Worm (Caenorhabditis elegans) whole organism, L3 larva: ENCODE data around the gene mrpl-40.

ENCODE experiments used
- ama-1 ChIP-seq: fragments of 150-350 bp; optimal IDR thresholded peaks from 2 replicates; lab custom pipeline; 2018
- ceh-16 ChIP-seq: sonication (generic microtip); optimal IDR thresholded peaks from 2 replicates; lab custom pipeline; 2017; ENCODE audit warnings: missing biosample characterization, missing genetic modification characterization
- ceh-28 ChIP-seq: fragments of 150-350 bp; optimal IDR thresholded peaks from 2 replicates; lab custom pipeline; 2014; ENCODE audit warnings: missing biosample characterization, missing genetic modification reagents, missing genetic modification characterization
- ceh-82 ChIP-seq: fragments of 150-350 bp; optimal IDR thresholded peaks from 2 replicates; lab custom pipeline; 2014; ENCODE audit warnings: missing biosample characterization, missing genetic modification characterization
- ceh-9 ChIP-seq: sonication (generic microtip); optimal IDR thresholded peaks from 2 replicates; lab custom pipeline; 2018; ENCODE audit warnings: missing biosample characterization, missing genetic modification characterization
- daf-12 ChIP-seq: fragments of 150-350 bp; optimal IDR thresholded peaks from 2 replicates; lab custom pipeline; 2014; ENCODE audit warnings: missing biosample characterization, missing genetic modification reagents, missing genetic modification characterization
- egl-27 ChIP-seq: sonication (generic microtip); optimal IDR thresholded peaks from 4 replicates; lab custom pipeline; 2017; ENCODE audit warnings: missing biosample characterization, missing genetic modification reagents, missing genetic modification characterization
- elt-2 ChIP-seq: sonication (generic microtip); optimal IDR thresholded peaks from 2 replicates; lab custom pipeline; 2016; ENCODE audit warnings: missing genetic modification reagents, mild to moderate bottlenecking, missing genetic modification characterization, missing compliant biosample characterization
- elt-3 ChIP-seq, 3 experiments: fragments of 150-350 bp in 1 of 3; sonication (generic microtip) in 2 of 3; optimal IDR thresholded peaks; 2 replicates in 2 of 3; 4 replicates in 1 of 3; lab custom pipeline; 2014 to 2017; ENCODE audit warnings: missing biosample characterization in 3 of 3, missing genetic modification characterization in 3 of 3
- fkh-10 ChIP-seq: sonication (generic microtip); optimal IDR thresholded peaks from 2 replicates; lab custom pipeline; 2017; ENCODE audit warnings: missing biosample characterization, missing genetic modification reagents, missing genetic modification characterization
- hmg-11 ChIP-seq: sonication (generic microtip); optimal IDR thresholded peaks from 2 replicates; lab custom pipeline; 2016; ENCODE audit warnings: missing genetic modification characterization, missing compliant biosample characterization
- jun-1 ChIP-seq: fragments of 150-350 bp; optimal IDR thresholded peaks from 2 replicates; lab custom pipeline; 2014; ENCODE audit warnings: missing biosample characterization, missing genetic modification reagents, missing genetic modification characterization
- lin-15B ChIP-seq: fragments of 150-350 bp; optimal IDR thresholded peaks from 2 replicates; lab custom pipeline; 2014; ENCODE audit warnings: missing biosample characterization, missing genetic modification characterization
- lin-39 ChIP-seq: fragments of 150-350 bp; optimal IDR thresholded peaks from 2 replicates; lab custom pipeline; 2018; ENCODE audit warnings: missing biosample characterization, missing genetic modification reagents, missing genetic modification characterization
- lsy-12 ChIP-seq: sonication (generic microtip); optimal IDR thresholded peaks from 2 replicates; lab custom pipeline; 2016; ENCODE audit warnings: mild to moderate bottlenecking, missing genetic modification characterization, missing compliant biosample characterization
- mdl-1 ChIP-seq: fragments of 150-350 bp; optimal IDR thresholded peaks from 2 replicates; lab custom pipeline; 2014; ENCODE audit warnings: missing biosample characterization, missing genetic modification characterization
- nhr-11 ChIP-seq: fragments of 150-350 bp; optimal IDR thresholded peaks from 2 replicates; lab custom pipeline; 2014; ENCODE audit warnings: missing biosample characterization, missing genetic modification characterization
- nhr-12 ChIP-seq: fragments of 150-350 bp; optimal IDR thresholded peaks from 2 replicates; lab custom pipeline; 2014; ENCODE audit warnings: missing biosample characterization, missing genetic modification characterization
- nhr-23 ChIP-seq: fragments of 150-350 bp; optimal IDR thresholded peaks from 2 replicates; lab custom pipeline; 2014; ENCODE audit warnings: missing biosample characterization, missing genetic modification reagents, missing genetic modification characterization
- nhr-237 ChIP-seq: fragments of 150-350 bp; optimal IDR thresholded peaks from 2 replicates; lab custom pipeline; 2014; ENCODE audit warnings: missing biosample characterization, missing genetic modification characterization
- nhr-43 ChIP-seq: sonication (generic microtip); optimal IDR thresholded peaks from 2 replicates; lab custom pipeline; 2016; ENCODE audit warnings: mild to moderate bottlenecking, missing genetic modification characterization, missing compliant biosample characterization; ENCODE audit not compliant: poor library complexity, severe bottlenecking
- nhr-67 ChIP-seq: fragments of 150-350 bp; optimal IDR thresholded peaks from 2 replicates; lab custom pipeline; 2014; ENCODE audit warnings: missing biosample characterization, missing genetic modification characterization
- nhr-76 ChIP-seq: fragments of 150-350 bp; sonication (generic microtip); optimal IDR thresholded peaks from 5 replicates; lab custom pipeline; 2014; ENCODE audit warnings: missing biosample characterization, missing genetic modification characterization
- pha-4 ChIP-seq: fragments of 150-350 bp; optimal IDR thresholded peaks from 2 replicates; lab custom pipeline; 2014; ENCODE audit warnings: missing biosample characterization, missing genetic modification reagents, missing genetic modification characterization
- sea-2 ChIP-seq: fragments of 150-350 bp; sonication (generic microtip); optimal IDR thresholded peaks from 4 replicates; lab custom pipeline; 2014; ENCODE audit warnings: missing biosample characterization, missing genetic modification reagents, missing genetic modification characterization
- skn-1 ChIP-seq: fragments of 150-350 bp; optimal IDR thresholded peaks from 2 replicates; lab custom pipeline; 2014; ENCODE audit warnings: missing biosample characterization, missing genetic modification characterization
- snpc-4 ChIP-seq: fragments of 150-350 bp; optimal IDR thresholded peaks from 2 replicates; lab custom pipeline; 2014; ENCODE audit warnings: missing biosample characterization, missing genetic modification characterization
- tbx-2 ChIP-seq: sonication (generic microtip); optimal IDR thresholded peaks from 2 replicates; lab custom pipeline; 2016; ENCODE audit warnings: mild to moderate bottlenecking, missing genetic modification characterization, missing compliant biosample characterization
- unc-39 ChIP-seq: sonication (generic microtip); optimal IDR thresholded peaks from 4 replicates; lab custom pipeline; 2017; ENCODE audit warnings: missing biosample characterization, missing genetic modification characterization
- unc-62 ChIP-seq: fragments of 150-350 bp; sonication (generic microtip); optimal IDR thresholded peaks from 4 replicates; lab custom pipeline; 2014; ENCODE audit warnings: missing biosample characterization, missing genetic modification reagents, missing genetic modification characterization
- zag-1 ChIP-seq: fragments of 150-350 bp; optimal IDR thresholded peaks from 2 replicates; lab custom pipeline; 2014; ENCODE audit warnings: missing biosample characterization, missing genetic modification characterization
- ztf-4 ChIP-seq: fragments of 150-350 bp; optimal IDR thresholded peaks from 2 replicates; lab custom pipeline; 2014; ENCODE audit warnings: missing biosample characterization, missing genetic modification characterization

The mrpl-40 gene

ce11 chrIII:62383-62873 is 24.9 kb upstream of the mrpl-40 start:
- TF ChIP-seq tbx-2 (tag; lab: Kevin White, UChicago) (peak; percentile 58), nhr-11 (tag; lab: Kevin White, UChicago) (no peak), elt-2 (no peak), lin-15B (tag; lab: Kevin White, UChicago) (no peak), ama-1 (peak; percentile 41), unc-39 (tag; lab: Kevin White, UChicago) (no peak), ceh-82 (tag; lab: Kevin White, UChicago) (no peak), egl-27 (no peak), mdl-1 (no peak), ceh-28 (tag; lab: Kevin White, UChicago) (no peak), nhr-43 (peak; percentile 10), nhr-23 (tag; lab: Kevin White, UChicago) (peak; percentile 1), sea-2 (GFP tag; lab: Kevin White, UChicago) (no peak), ceh-9 (tag; lab: Kevin White, UChicago) (no peak), fkh-10 (GFP tag; lab: Kevin White, UChicago) (no peak), daf-12 (tag; lab: Kevin White, UChicago) (no peak), snpc-4 (tag; lab: Kevin White, UChicago) (no peak), nhr-237 (no peak), nhr-12 (tag; lab: Kevin White, UChicago) (no peak), zag-1 (tag; lab: Kevin White, UChicago) (peak; percentile 28), pha-4 (tag; lab: Kevin White, UChicago) (peak; percentile 34), elt-3 (tag; optimal IDR thresholded peaks at IDR 0.05; lab: Kevin White, UChicago) (peak in 1 of 3 experiments; percentile 78), lin-39 (tag; lab: Kevin White, UChicago) (peak; percentile 13)

ce11 chrIII:63584-64316 is 23.6 kb upstream of the mrpl-40 start:
- TF ChIP-seq ceh-9 (tag; lab: Kevin White, UChicago) (no peak), tbx-2 (tag; lab: Kevin White, UChicago) (peak; percentile 17), nhr-11 (tag; lab: Kevin White, UChicago) (no peak), hmg-11 (tag; lab: Kevin White, UChicago) (no peak), ceh-16 (no peak), nhr-67 (tag; lab: Kevin White, UChicago) (no peak), elt-3 (tag; optimal IDR thresholded peaks at IDR 0.05; lab: Kevin White, UChicago) (no peak), lsy-12 (tag; lab: Kevin White, UChicago) (no peak), lin-15B (tag; lab: Kevin White, UChicago) (no peak), nhr-76 (no peak), ama-1 (peak; percentile 67), skn-1 (tag; lab: Kevin White, UChicago) (no peak), lin-39 (tag; lab: Kevin White, UChicago) (no peak), nhr-237 (no peak)

- peak; percentile 80 for TF ChIP-seq ama-1
- no peak for TF ChIP-seq snpc-4 (tag; lab: Kevin White, UChicago)
- TF ChIP-seq ztf-4: no peak
- TF ChIP-seq unc-62: no peak
- TF ChIP-seq zag-1 (tag; lab: Kevin White, UChicago): no peak
- TF ChIP-seq lin-39 (tag; lab: Kevin White, UChicago): no peak
- TF ChIP-seq, all 47 proteins: peak for 1
These were observed 22.4 kb upstream of the mrpl-40 start for ce11 chrIII:64747-65625.

ce11 chrIII:65626-65937 is 21.8 kb upstream of the mrpl-40 start:
- TF ChIP-seq nhr-12 (tag; lab: Kevin White, UChicago): no peak
- TF ChIP-seq ceh-9 (tag; lab: Kevin White, UChicago): no peak
- TF ChIP-seq lin-39 (tag; lab: Kevin White, UChicago): peak; percentile 24
- TF ChIP-seq lin-15B (tag; lab: Kevin White, UChicago): no peak
- no peak for TF ChIP-seq elt-3 (tag; optimal IDR thresholded peaks at IDR 0.05; lab: Kevin White, UChicago)
- TF ChIP-seq jun-1: no peak
- TF ChIP-seq hmg-11 (tag; lab: Kevin White, UChicago): no peak
